Worm (Caenorhabditis elegans) whole organism, L1 larva: ENCODE measurements around the gene lhfp-4.
"Not testable (repeated sequence)": the region's sequence is repeated elsewhere in the genome, so short reads cannot be mapped to it uniquely, and the experiment has no call there.

Experiments
- C04F5.9 ChIP-seq: sonication (generic microtip); optimal IDR thresholded peaks from 2 replicates; lab custom pipeline; 2016; ENCODE audit warnings: missing genetic modification characterization, missing compliant biosample characterization
- C16A3.4 ChIP-seq: fragments of 150-350 bp; optimal IDR thresholded peaks from 2 replicates; lab custom pipeline; 2014; ENCODE audit warnings: missing biosample characterization, missing genetic modification characterization
- F16B12.6 ChIP-seq: fragments of 150-350 bp; optimal IDR thresholded peaks from 2 replicates; lab custom pipeline; 2014; ENCODE audit warnings: missing biosample characterization, missing genetic modification characterization
- aly-2 ChIP-seq: fragments of 150-350 bp; optimal IDR thresholded peaks from 2 replicates; lab custom pipeline; 2014; ENCODE audit warnings: missing biosample characterization, missing genetic modification characterization
- ama-1 ChIP-seq: fragments of 150-350 bp; optimal IDR thresholded peaks from 2 replicates; lab custom pipeline; 2014
- ceh-63 ChIP-seq: fragments of 200-800 bp; sonication (Bioruptor generic); optimal IDR thresholded peaks from 2 replicates; lab custom pipeline; 2018; ENCODE audit warnings: mild to moderate bottlenecking, missing genetic modification characterization, missing compliant biosample characterization
- ceh-8 ChIP-seq: fragments of 200-800 bp; sonication (Bioruptor generic); optimal IDR thresholded peaks from 2 replicates; lab custom pipeline; 2018; ENCODE audit warnings: mild to moderate bottlenecking, missing genetic modification characterization, moderate library complexity, missing compliant biosample characterization
- ceh-82 ChIP-seq, 3 experiments: fragments of 150-350 bp in 1 of 3; sonication (generic microtip) in 2 of 3; optimal IDR thresholded peaks; 2 replicates each; lab custom pipeline; 2014 to 2017; ENCODE audit warnings: missing biosample characterization in 3 of 3, missing genetic modification characterization in 3 of 3
- ceh-88 ChIP-seq: fragments of 200-800 bp; sonication (Bioruptor generic); IDR thresholded peaks from 2 replicates; pipeline ENCODE4 v1.3.6; 2022; ENCODE audit warnings: missing genetic modification characterization, missing compliant biosample characterization
- dpl-1 ChIP-seq, 3 experiments: fragments of 150-350 bp in 2 of 3; sonication (generic microtip) in 1 of 3; optimal IDR thresholded peaks; 2 replicates each; lab custom pipeline; 2014 to 2017; ENCODE audit warnings: missing biosample characterization in 3 of 3, missing genetic modification characterization in 3 of 3, missing genetic modification reagents in 3 of 3
- dsc-1 ChIP-seq: sonication (generic microtip); optimal IDR thresholded peaks from 2 replicates; lab custom pipeline; 2016; ENCODE audit warnings: mild to moderate bottlenecking, missing genetic modification characterization, missing compliant biosample characterization
- efl-1 ChIP-seq, 4 experiments: fragments of 150-350 bp; optimal IDR thresholded peaks in 3 of 4; peaks in 1 of 4; 1 replicate in 1 of 4; 2 replicates in 3 of 4; lab custom pipeline; 2014; ENCODE audit warnings: missing biosample characterization in 2 of 4, missing genetic modification characterization in 2 of 4, missing genetic modification reagents in 2 of 4
- efl-3 ChIP-seq: fragments of 200-800 bp; sonication (Bioruptor generic); optimal IDR thresholded peaks from 2 replicates; lab custom pipeline; 2018; ENCODE audit warnings: mild to moderate bottlenecking, missing genetic modification characterization, missing compliant biosample characterization
- elt-2 ChIP-seq: sonication (generic microtip); optimal IDR thresholded peaks from 2 replicates; lab custom pipeline; 2016; ENCODE audit warnings: missing genetic modification characterization, mild to moderate bottlenecking, inconsistent platforms, missing compliant biosample characterization, missing genetic modification reagents
- isw-1 ChIP-seq: fragments of 200-800 bp; sonication (Bioruptor generic); IDR thresholded peaks from 2 replicates; pipeline ENCODE4 v1.3.6; 2022; ENCODE audit warnings: missing genetic modification characterization, missing compliant biosample characterization
- lin-13 ChIP-seq: fragments of 150-350 bp; optimal IDR thresholded peaks from 2 replicates; lab custom pipeline; 2014; ENCODE audit warnings: missing biosample characterization, missing genetic modification reagents, missing genetic modification characterization
- lin-35 ChIP-seq, 2 experiments: fragments of 150-350 bp; optimal IDR thresholded peaks; 2 replicates each; lab custom pipeline; 2014; ENCODE audit warnings: missing biosample characterization in 2 of 2, missing genetic modification characterization in 2 of 2, missing genetic modification reagents in 2 of 2
- mep-1 ChIP-seq: fragments of 150-350 bp; optimal IDR thresholded peaks from 2 replicates; lab custom pipeline; 2014; ENCODE audit warnings: missing biosample characterization, missing genetic modification characterization
- nhr-19 ChIP-seq: fragments of 200-800 bp; sonication (Bioruptor generic); conservative IDR thresholded peaks from 2 replicates; pipeline ENCODE4 v1.3.6; 2022; ENCODE audit warnings: missing genetic modification characterization, missing compliant biosample characterization
- nhr-20 ChIP-seq: sonication (generic microtip); optimal IDR thresholded peaks from 2 replicates; lab custom pipeline; 2016; ENCODE audit warnings: mild to moderate bottlenecking, missing genetic modification characterization, missing compliant biosample characterization
- nhr-47 ChIP-seq: sonication (generic microtip); optimal IDR thresholded peaks from 2 replicates; lab custom pipeline; 2016; ENCODE audit warnings: mild to moderate bottlenecking, missing genetic modification characterization, moderate library complexity, missing compliant biosample characterization
- nhr-71 ChIP-seq: sonication (generic microtip); optimal IDR thresholded peaks from 2 replicates; lab custom pipeline; 2016; ENCODE audit warnings: mild to moderate bottlenecking, missing genetic modification characterization, moderate library complexity, missing compliant biosample characterization
- nhr-90 ChIP-seq: sonication (generic microtip); optimal IDR thresholded peaks from 2 replicates; lab custom pipeline; 2016; ENCODE audit warnings: mild to moderate bottlenecking, missing genetic modification characterization, missing compliant biosample characterization; ENCODE audit not compliant: poor library complexity
- pag-3 ChIP-seq: sonication (generic microtip); optimal IDR thresholded peaks from 2 replicates; lab custom pipeline; 2017; ENCODE audit warnings: missing genetic modification characterization, mild to moderate bottlenecking, missing compliant biosample characterization, antibody characterized with exemption, borderline replicate concordance; ENCODE audit not compliant: insufficient read depth
- pax-3 ChIP-seq: fragments of 200-800 bp; sonication (Bioruptor generic); optimal IDR thresholded peaks from 2 replicates; lab custom pipeline; 2018; ENCODE audit warnings: mild to moderate bottlenecking, missing genetic modification characterization, moderate library complexity, missing compliant biosample characterization
- skn-1 ChIP-seq: fragments of 150-350 bp; optimal IDR thresholded peaks from 2 replicates; lab custom pipeline; 2014; ENCODE audit warnings: missing biosample characterization, missing genetic modification characterization
- snpc-4 ChIP-seq: fragments of 150-350 bp; optimal IDR thresholded peaks from 2 replicates; lab custom pipeline; 2014; ENCODE audit warnings: missing biosample characterization, missing genetic modification characterization
- snu-23 ChIP-seq: sonication (generic microtip); optimal IDR thresholded peaks from 2 replicates; lab custom pipeline; 2016; ENCODE audit warnings: missing genetic modification characterization, missing compliant biosample characterization
- sox-4 ChIP-seq: sonication (generic microtip); optimal IDR thresholded peaks from 2 replicates; lab custom pipeline; 2016; ENCODE audit warnings: missing genetic modification characterization, missing compliant biosample characterization
- tbx-2 ChIP-seq: sonication (generic microtip); optimal IDR thresholded peaks from 2 replicates; lab custom pipeline; 2016; ENCODE audit warnings: missing genetic modification characterization, missing compliant biosample characterization
- unc-86 ChIP-seq: sonication (generic microtip); optimal IDR thresholded peaks from 2 replicates; lab custom pipeline; 2016; ENCODE audit warnings: missing genetic modification characterization, missing compliant biosample characterization
- xbp-1 ChIP-seq: sonication (generic microtip); optimal IDR thresholded peaks from 2 replicates; lab custom pipeline; 2016; ENCODE audit warnings: missing genetic modification characterization, missing compliant biosample characterization
- zip-4 ChIP-seq: fragments of 200-800 bp; sonication (Bioruptor generic); optimal IDR thresholded peaks from 2 replicates; lab custom pipeline; 2018; ENCODE audit warnings: mild to moderate bottlenecking, missing genetic modification characterization, moderate library complexity, missing compliant biosample characterization
- ztf-4 ChIP-seq: fragments of 150-350 bp; optimal IDR thresholded peaks from 2 replicates; lab custom pipeline; 2014; ENCODE audit warnings: missing biosample characterization, missing genetic modification characterization

Gene lhfp-4

ce11 chrIV:17281060-17282021, 6.0 kb downstream of the lhfp-4 start (continued):
- TF ChIP-seq ztf-4 (tag; lab: Kevin White, UChicago) (peak; percentile 58), dsc-1 (tag; lab: Kevin White, UChicago) (peak; percentile 60), ceh-88 (GFP tag; lab: Robert Waterston, UW) (peak; percentile 21; the same call in 1 of the 2 replicates), tbx-2 (tag; lab: Kevin White, UChicago) (peak; percentile 25), nhr-19 (GFP tag; lab: Robert Waterston, UW) (peak; percentile 61), dpl-1 (GFP tag; optimal IDR thresholded peaks at IDR 0.05; lab: Kevin White, UChicago) (peak in 2 of 3 experiments; percentile 22 to 28), zip-4 (peak; percentile 27), nhr-47 (tag; lab: Kevin White, UChicago) (peak; percentile 54), ceh-63 (GFP tag; lab: Kevin White, UChicago) (peak; percentile 25), elt-2 (tag; lab: Kevin White, UChicago) (peak; percentile 59), aly-2 (tag; lab: Kevin White, UChicago) (peak; percentile 100), pag-3 (tag; lab: Kevin White, UChicago) (peak; percentile 25), efl-3 (GFP tag; lab: Kevin White, UChicago) (peak; percentile 2), nhr-71 (tag; lab: Kevin White, UChicago) (peak; percentile 82), ama-1 (lab: Kevin White, UChicago) (peak; percentile 99), ceh-8 (GFP tag; lab: Kevin White, UChicago) (peak; percentile 15), snpc-4 (tag; lab: Kevin White, UChicago) (peak; percentile 13), nhr-90 (peak; percentile 62), lin-35 (GFP tag; optimal IDR thresholded peaks at IDR 0.05; lab: Kevin White, UChicago) (peak; percentile 36 to 60), C04F5.9 (tag; lab: Kevin White, UChicago) (no peak), nhr-20 (tag; lab: Kevin White, UChicago) (peak; percentile 70), snu-23 (GFP tag; lab: Kevin White, UChicago) (peak; percentile 73), skn-1 (tag; lab: Kevin White, UChicago) (peak; percentile 76), unc-86 (tag; lab: Kevin White, UChicago) (peak; percentile 32), mep-1 (tag; lab: Kevin White, UChicago) (peak; percentile 91), xbp-1 (tag; lab: Kevin White, UChicago) (peak; percentile 57)

- TF ChIP-seq lin-13 (GFP tag; lab: Kevin White, UChicago): no peak
- TF ChIP-seq sox-4 (tag; lab: Kevin White, UChicago): no peak
- no peak for TF ChIP-seq isw-1 (GFP tag; lab: Robert Waterston, UW)
- no peak for TF ChIP-seq C16A3.4 (tag; lab: Kevin White, UChicago)
- TF ChIP-seq ceh-88 (GFP tag; lab: Robert Waterston, UW): no peak
- no peak for TF ChIP-seq pag-3 (tag; lab: Kevin White, UChicago)
- TF ChIP-seq ceh-63 (GFP tag; lab: Kevin White, UChicago): no peak
- no peak for TF ChIP-seq ceh-82 (tag; optimal IDR thresholded peaks at IDR 0.05; lab: Kevin White, UChicago)
- TF ChIP-seq dsc-1 (tag; lab: Kevin White, UChicago): no peak
- TF ChIP-seq pax-3: no peak
Observed at ce11 chrIV:17284099-17284498, 8.7 kb downstream of the lhfp-4 start, which contains the start of gene nra-1. nra-1 (minus strand) TSS chrIV:17284199.

DNA sequence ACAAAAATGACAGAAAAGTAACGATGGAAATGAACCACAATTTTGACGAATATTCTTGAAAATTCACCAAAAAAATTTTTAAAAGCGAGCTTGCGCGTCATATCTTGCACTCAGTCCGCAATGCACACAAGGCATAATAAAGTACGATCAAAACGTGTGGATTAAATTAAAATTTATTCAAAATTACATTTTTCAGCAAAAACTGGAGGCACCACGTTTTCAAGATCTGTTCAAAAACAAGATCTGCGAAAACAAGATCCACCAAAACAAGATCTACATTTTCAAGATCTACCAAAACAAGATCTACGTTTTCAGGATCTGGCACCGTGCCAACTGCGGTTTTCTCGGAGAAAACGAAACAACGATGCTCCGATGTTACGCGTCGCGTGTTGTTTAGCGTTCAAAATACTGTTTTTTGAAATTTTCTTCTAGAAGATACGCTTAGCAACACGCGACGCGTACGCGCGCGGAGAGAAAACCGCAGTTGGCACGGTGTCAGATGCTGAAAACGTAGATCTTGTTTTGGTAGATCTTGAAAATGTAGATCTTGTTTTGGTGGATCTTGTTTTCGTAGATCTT, 9.2 kb downstream of the lhfp-4 start:
- peak; percentile 3 for TF ChIP-seq F16B12.6
- peak in 1 of 2 experiments; percentile 23 for TF ChIP-seq efl-1 (optimal IDR thresholded peaks at IDR 0.05; lab: Kevin White, UChicago)
- TF ChIP-seq efl-1 (GFP tag; optimal IDR thresholded peaks at IDR 0.05 in 1 of 2; lab: Kevin White, UChicago): not testable (repeated sequence)
